Worm (Caenorhabditis elegans) whole organism, L1 larva: ENCODE results near the gene arrd-3.

Source experiments
- alr-1 ChIP-seq: fragments of 200-800 bp; sonication (Bioruptor generic); optimal IDR thresholded peaks from 2 replicates; lab custom pipeline; 2018; ENCODE audit warnings: borderline replicate concordance, mild to moderate bottlenecking, missing genetic modification characterization, missing compliant biosample characterization
- ama-1 ChIP-seq: fragments of 150-350 bp; optimal IDR thresholded peaks from 2 replicates; lab custom pipeline; 2014
- efl-1 ChIP-seq, 4 experiments: fragments of 150-350 bp; optimal IDR thresholded peaks in 3 of 4; peaks in 1 of 4; 1 replicate in 1 of 4; 2 replicates in 3 of 4; lab custom pipeline; 2014; ENCODE audit warnings: missing biosample characterization in 2 of 4, missing genetic modification characterization in 2 of 4, missing genetic modification reagents in 2 of 4
- fos-1 ChIP-seq: fragments of 150-350 bp; optimal IDR thresholded peaks from 2 replicates; lab custom pipeline; 2014; ENCODE audit warnings: missing biosample characterization, missing genetic modification characterization
- jun-1 ChIP-seq: fragments of 150-350 bp; optimal IDR thresholded peaks from 2 replicates; lab custom pipeline; 2014; ENCODE audit warnings: missing biosample characterization, missing genetic modification reagents, missing genetic modification characterization
- nhr-12 ChIP-seq: sonication (generic microtip); optimal IDR thresholded peaks from 2 replicates; lab custom pipeline; 2017; ENCODE audit warnings: missing biosample characterization, missing genetic modification characterization
- nhr-20 ChIP-seq: sonication (generic microtip); optimal IDR thresholded peaks from 2 replicates; lab custom pipeline; 2016; ENCODE audit warnings: mild to moderate bottlenecking, missing genetic modification characterization, missing compliant biosample characterization
- nhr-47 ChIP-seq: sonication (generic microtip); optimal IDR thresholded peaks from 2 replicates; lab custom pipeline; 2016; ENCODE audit warnings: mild to moderate bottlenecking, missing genetic modification characterization, moderate library complexity, missing compliant biosample characterization
- snpc-4 ChIP-seq: fragments of 150-350 bp; optimal IDR thresholded peaks from 2 replicates; lab custom pipeline; 2014; ENCODE audit warnings: missing biosample characterization, missing genetic modification characterization
- sup-37 ChIP-seq: fragments of 200-800 bp; sonication (Bioruptor generic); optimal IDR thresholded peaks from 2 replicates; lab custom pipeline; 2018; ENCODE audit warnings: mild to moderate bottlenecking, missing genetic modification characterization, missing compliant biosample characterization
- zag-1 ChIP-seq: fragments of 150-350 bp; optimal IDR thresholded peaks from 2 replicates; lab custom pipeline; 2014; ENCODE audit warnings: missing biosample characterization, missing genetic modification characterization
- zip-4 ChIP-seq: fragments of 200-800 bp; sonication (Bioruptor generic); optimal IDR thresholded peaks from 2 replicates; lab custom pipeline; 2018; ENCODE audit warnings: mild to moderate bottlenecking, missing genetic modification characterization, moderate library complexity, missing compliant biosample characterization
- ztf-4 ChIP-seq: fragments of 150-350 bp; optimal IDR thresholded peaks from 2 replicates; lab custom pipeline; 2014; ENCODE audit warnings: missing biosample characterization, missing genetic modification characterization

ce11 chrII:9440060-9440459, 27.7 kb downstream of the arrd-3 start, which contains the start of gene chil-17:
- TF ChIP-seq alr-1 (tag; lab: Kevin White, UChicago) (no peak), ztf-4 (no peak), snpc-4 (tag; lab: Kevin White, UChicago) (no peak), nhr-47 (tag; lab: Kevin White, UChicago) (no peak), zag-1 (tag; lab: Kevin White, UChicago) (no peak), nhr-12 (tag; lab: Kevin White, UChicago) (no peak), efl-1 (optimal IDR thresholded peaks at IDR 0.05; lab: Kevin White, UChicago) (no peak), efl-1 (GFP tag; optimal IDR thresholded peaks at IDR 0.05 in 1 of 2; lab: Kevin White, UChicago) (no peak), zip-4 (no peak), fos-1 (tag; lab: Kevin White, UChicago) (no peak), sup-37 (GFP tag; lab: Kevin White, UChicago) (no peak), ama-1 (lab: Kevin White, UChicago) (no peak), jun-1 (tag; lab: Kevin White, UChicago) (no peak), nhr-20 (tag; lab: Kevin White, UChicago) (no peak)
